Fruit fly (Drosophila melanogaster): ENCODE measurements around the gene CG33271.

The CG33271 gene

dm6 chr3L:11555662-11556460 is 21.4 kb downstream of the CG33271 start (continued):
- TF ChIP-seq sim (GFP tag; IDR thresholded peaks at IDR 0.05) (no peak), ap (GFP tag; IDR thresholded peaks at IDR 0.05) (peak; percentile 15; the same call in 1 of the 2 replicates), CG18764 (GFP tag; optimal IDR thresholded peaks at IDR 0.05) (peak; percentile 59), Hr51 (GFP tag; optimal IDR thresholded peaks at IDR 0.05) (peak in 1 of 2 experiments; percentile 87), CG34376 (GFP tag; optimal IDR thresholded peaks at IDR 0.05) (peak; percentile 34), CG42726 (GFP tag; IDR thresholded peaks at IDR 0.05; ENCODE audit: partially characterized antibody) (no peak), esg (GFP tag; conservative IDR thresholded peaks at IDR 0.05) (no peak), CTCF (GFP tag; optimal IDR thresholded peaks at IDR 0.05) (peak; percentile 2), Rx (GFP tag; IDR thresholded peaks at IDR 0.05) (no peak), zf30C (GFP tag; optimal IDR thresholded peaks at IDR 0.05) (peak; percentile 65), ara (GFP tag; IDR thresholded peaks at IDR 0.05) (no peak), da (GFP tag; optimal IDR thresholded peaks at IDR 0.05) (peak; percentile 31), Oli (tag; optimal IDR thresholded peaks at IDR 0.05) (peak; percentile 77), CG12769 (tag; optimal IDR thresholded peaks at IDR 0.05) (peak; percentile 61), nerfin-1 (tag; optimal IDR thresholded peaks at IDR 0.05) (peak; percentile 77), CG14014 (GFP tag; IDR thresholded peaks at IDR 0.05) (peak; percentile 30; the same call in 1 of the 2 replicates), CG10209 (GFP tag; optimal IDR thresholded peaks at IDR 0.05) (peak; percentile 79), CG12236 (GFP tag; optimal IDR thresholded peaks at IDR 0.05) (peak; percentile 26), CG6254 (GFP tag; optimal IDR thresholded peaks at IDR 0.05) (no peak), CG4820 (GFP tag; optimal IDR thresholded peaks at IDR 0.05) (peak; percentile 70), Dbx (GFP tag; IDR thresholded peaks at IDR 0.05) (peak; percentile 67), E2f2 (GFP tag; IDR thresholded peaks at IDR 0.05) (peak; percentile 36; the same call in 1 of the 2 replicates), CG30020 (tag; optimal IDR thresholded peaks at IDR 0.05) (peak; percentile 35), Fer3 (tag; optimal IDR thresholded peaks at IDR 0.05) (peak; percentile 80), GATAe (GFP tag; conservative IDR thresholded peaks at IDR 0.05) (no peak), CG12659 (GFP tag; optimal IDR thresholded peaks at IDR 0.05) (peak; percentile 71), CG4617 (GFP tag; optimal IDR thresholded peaks at IDR 0.05; ENCODE audit: borderline replicate concordance) (peak; percentile 19), z (GFP tag; IDR thresholded peaks at IDR 0.05) (no peak), cato (GFP tag; optimal IDR thresholded peaks at IDR 0.05; ENCODE audit: borderline replicate concordance) (peak; percentile 33), CG2678 (tag; optimal IDR thresholded peaks at IDR 0.05) (peak; percentile 91), trem (tag; optimal IDR thresholded peaks at IDR 0.05) (peak; percentile 74), wor (GFP tag; IDR thresholded peaks at IDR 0.05) (peak; percentile 33; the same call in 1 of the 2 replicates), vvl (GFP tag; IDR thresholded peaks at IDR 0.05) (peak; percentile 78), BEAF-32 (GFP tag; optimal IDR thresholded peaks at IDR 0.05) (no peak), CG10543 (GFP tag; optimal IDR thresholded peaks at IDR 0.05) (peak; percentile 86), tx (GFP tag; optimal IDR thresholded peaks at IDR 0.05) (peak; percentile 16), Doc2 (GFP tag; IDR thresholded peaks at IDR 0.05) (no peak), dysf (GFP tag; IDR thresholded peaks at IDR 0.05) (peak; percentile 68), Poxn (GFP tag; IDR thresholded peaks at IDR 0.05) (no peak), CG3163 (GFP tag; optimal IDR thresholded peaks at IDR 0.05) (no peak), CG17612 (GFP tag; IDR thresholded peaks at IDR 0.05) (no peak), CG10431 (GFP tag; optimal IDR thresholded peaks at IDR 0.05) (peak; percentile 31), CG34422 (GFP tag; IDR thresholded peaks at IDR 0.05) (no peak), CG15011 (GFP tag; optimal IDR thresholded peaks at IDR 0.05) (peak; percentile 50), CG13296 (GFP tag; optimal IDR thresholded peaks at IDR 0.05) (peak; percentile 74), CG6689 (GFP tag; IDR thresholded peaks at IDR 0.05) (peak; percentile 46; the same call in 1 of the 2 replicates), br (optimal IDR thresholded peaks at IDR 0.05) (no peak), Fer1 (GFP tag; optimal IDR thresholded peaks at IDR 0.05) (peak; percentile 41), CG13775 (GFP tag; optimal IDR thresholded peaks at IDR 0.05) (peak; percentile 34), hbn (GFP tag; IDR thresholded peaks at IDR 0.05; ENCODE audit: partially characterized antibody) (peak; percentile 25; the same call in 1 of the 2 replicates)

Measured in whole organism, embryonic.